Worm (Caenorhabditis elegans): ENCODE measurements around the gene bcl-7.

Gene bcl-7

DNA sequence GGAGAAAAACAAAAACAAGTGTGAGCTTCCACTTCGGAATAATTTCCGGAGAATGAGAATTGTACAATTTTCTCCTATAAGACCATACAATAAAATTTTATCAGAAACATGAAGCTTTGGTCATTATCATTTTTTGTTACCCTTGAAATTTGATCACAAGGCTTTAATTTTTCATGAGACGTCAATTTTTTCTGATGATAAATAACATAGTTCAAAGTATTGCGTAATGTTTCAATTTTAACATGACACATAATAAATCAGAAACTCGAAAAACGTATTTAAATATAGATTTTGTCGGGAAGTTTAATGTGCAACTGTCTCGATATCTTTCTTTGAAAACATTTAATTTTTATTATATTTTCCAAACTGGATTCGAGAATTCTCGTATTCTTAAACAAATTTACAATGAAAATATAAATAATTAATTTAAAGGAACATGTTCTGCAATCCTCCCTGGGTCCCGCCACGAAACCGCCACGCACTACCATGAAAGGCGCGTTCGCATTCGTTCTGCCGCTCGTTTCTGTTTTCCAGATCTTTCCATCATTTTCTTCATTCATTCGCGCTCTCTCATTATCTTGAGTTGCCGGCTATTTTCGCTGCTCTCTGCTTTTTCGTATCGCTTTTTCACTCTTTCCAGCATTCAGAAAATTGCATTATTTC is 13.0 kb downstream of the bcl-7 start (continued):
- no peak for TF ChIP-seq daf-16 (GFP tag; optimal IDR thresholded peaks at IDR 0.05)
- peak; percentile 78 for TF ChIP-seq daf-16 (tag; optimal IDR thresholded peaks at IDR 0.05)
- no peak for TF ChIP-seq mdl-1 (tag; optimal IDR thresholded peaks at IDR 0.05)
- TF ChIP-seq hmg-1.1 (GFP tag; IDR thresholded peaks at IDR 0.05) = no peak
- TF ChIP-seq lin-29 (GFP tag; IDR thresholded peaks at IDR 0.05) = no peak
- no peak for TF ChIP-seq egl-43 (GFP tag; IDR thresholded peaks at IDR 0.05)
- peak; percentile 23 for TF ChIP-seq T20F7.1 (GFP tag; optimal IDR thresholded peaks at IDR 0.05)
- TF ChIP-seq Y105C5A.15 (GFP tag; IDR thresholded peaks at IDR 0.05) = no peak
- no peak for TF ChIP-seq unc-62 (GFP tag; optimal IDR thresholded peaks at IDR 0.05 in 1 of 2)
- no peak for TF ChIP-seq unc-62 (tag; optimal IDR thresholded peaks at IDR 0.05)
- TF ChIP-seq hlh-30 (tag; optimal IDR thresholded peaks at IDR 0.05; ENCODE audit: insufficient read depth) = peak; percentile 67
- TF ChIP-seq saeg-2 (GFP tag; IDR thresholded peaks at IDR 0.05) = no peak
- no peak for TF ChIP-seq ZK546.5 (tag; optimal IDR thresholded peaks at IDR 0.05)
- TF ChIP-seq F26F4.8 (GFP tag; conservative IDR thresholded peaks at IDR 0.05) = no peak
- TF ChIP-seq unc-130 (GFP tag; optimal IDR thresholded peaks at IDR 0.05) = peak; percentile 84
- no peak for TF ChIP-seq nhr-10 (tag; optimal IDR thresholded peaks at IDR 0.05)
- no peak for TF ChIP-seq ZK337.2 (GFP tag; IDR thresholded peaks at IDR 0.05)
- no peak for TF ChIP-seq attf-4 (tag; optimal IDR thresholded peaks at IDR 0.05)
- TF ChIP-seq nhr-237 (tag; optimal IDR thresholded peaks at IDR 0.05) = no peak
- no peak for TF ChIP-seq T26A8.4 (GFP tag; IDR thresholded peaks at IDR 0.05)
- no peak for TF ChIP-seq daf-12 (tag; optimal IDR thresholded peaks at IDR 0.05)
- TF ChIP-seq nhr-42 (GFP tag; IDR thresholded peaks at IDR 0.05) = no peak
- no peak for TF ChIP-seq skn-1 (tag; optimal IDR thresholded peaks at IDR 0.05)
- TF ChIP-seq zfp-3 (GFP tag; conservative IDR thresholded peaks at IDR 0.05) = no peak
- peak; percentile 78 for TF ChIP-seq php-3 (GFP tag; IDR thresholded peaks at IDR 0.05)
- TF ChIP-seq set-16 (GFP tag; IDR thresholded peaks at IDR 0.05) = no peak
- TF ChIP-seq dve-1 (tag; optimal IDR thresholded peaks at IDR 0.05; ENCODE audit: insufficient read depth) = peak; percentile 73
- no peak for TF ChIP-seq jun-1 (tag; optimal IDR thresholded peaks at IDR 0.05)
- TF ChIP-seq daf-19 (GFP tag; conservative IDR thresholded peaks at IDR 0.05) = no peak
- TF ChIP-seq mep-1 (tag; optimal IDR thresholded peaks at IDR 0.05) = no peak
- peak; percentile 36 for TF ChIP-seq nhr-77 (tag; optimal IDR thresholded peaks at IDR 0.05)
- TF ChIP-seq sdz-12 (GFP tag; optimal IDR thresholded peaks at IDR 0.05) = no peak
- no peak for TF ChIP-seq snpc-4 (tag; optimal IDR thresholded peaks at IDR 0.05)
- TF ChIP-seq spr-3 (GFP tag; optimal IDR thresholded peaks at IDR 0.05) = no peak
- TF ChIP-seq nhr-28 (tag; optimal IDR thresholded peaks at IDR 0.05) = no peak
- TF ChIP-seq lsy-2 (tag; optimal IDR thresholded peaks at IDR 0.05) = no peak
- no peak for TF ChIP-seq D1046.2 (GFP tag; IDR thresholded peaks at IDR 0.05)
- TF ChIP-seq zip-2 (tag; optimal IDR thresholded peaks at IDR 0.05) = no peak
- TF ChIP-seq ama-1 (optimal IDR thresholded peaks at IDR 0.05) = no peak
- no peak for TF ChIP-seq nhr-41 (GFP tag; IDR thresholded peaks at IDR 0.05)
- TF ChIP-seq nhr-102 (tag; optimal IDR thresholded peaks at IDR 0.05) = no peak
- no peak for TF ChIP-seq hif-1 (tag; optimal IDR thresholded peaks at IDR 0.05)
- TF ChIP-seq dpl-1 (GFP tag; optimal IDR thresholded peaks at IDR 0.05) = no peak
- TF ChIP-seq rbr-2 (tag; optimal IDR thresholded peaks at IDR 0.05) = no peak
- TF ChIP-seq F37D6.2 (tag; optimal IDR thresholded peaks at IDR 0.05) = no peak
- TF ChIP-seq ceh-82 (tag; optimal IDR thresholded peaks at IDR 0.05) = no peak
- TF ChIP-seq arid-1 (GFP tag; conservative IDR thresholded peaks at IDR 0.05) = no peak
- peak; percentile 18; the same call in 1 of the 2 replicates for TF ChIP-seq ceh-44 (GFP tag; IDR thresholded peaks at IDR 0.05)
- TF ChIP-seq tra-1 (GFP tag; IDR thresholded peaks at IDR 0.05) = 0 out of 2 replicates have a peak, but pooled peaks have one; percentile 13
- TF ChIP-seq mxl-3 (GFP tag; optimal IDR thresholded peaks at IDR 0.05) = no peak

All from whole organism, L4 larva.